Worm (Caenorhabditis elegans): ENCODE data around the gene chil-5.

DNA sequence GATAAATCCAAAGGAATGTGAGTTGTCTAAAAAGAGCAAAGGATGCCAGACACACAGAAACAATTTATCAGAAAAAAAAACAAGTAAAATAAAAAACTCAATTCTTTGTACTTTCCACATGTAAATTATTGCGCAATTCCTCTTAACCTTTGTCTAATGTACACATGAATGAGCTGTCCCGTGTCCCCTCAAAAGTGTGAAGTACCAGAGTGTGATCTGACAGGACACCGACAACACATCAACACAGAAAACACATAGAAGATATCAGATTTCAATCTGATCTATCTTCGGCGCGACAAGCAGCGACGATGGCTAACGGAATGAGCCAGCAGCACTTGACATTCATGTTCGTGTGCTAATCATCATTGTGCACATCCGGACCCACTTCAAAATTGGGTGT is 31.0 kb downstream of the chil-5 start:
- TF ChIP-seq ceh-13 (GFP tag; optimal IDR thresholded peaks at IDR 0.05) = no peak
- no peak for TF ChIP-seq flt-1 (GFP tag; IDR thresholded peaks at IDR 0.05)
- TF ChIP-seq hmbx-1 (tag; optimal IDR thresholded peaks at IDR 0.05) = no peak

Measured in whole organism, early embryonic.